Fruit fly (Drosophila melanogaster) whole organism, adult: Measurements from ENCODE around the gene Diedel2.

Source experiments
- CG11617 ChIP-seq: fragments of 200-800 bp; sonication (Bioruptor generic); optimal IDR thresholded peaks from 2 replicates; lab custom pipeline; 2017; ENCODE audit warnings: mild to moderate bottlenecking, missing biosample characterization, missing genetic modification reagents, missing genetic modification characterization
- CG12768 ChIP-seq: fragments of 200-800 bp; sonication (Bioruptor generic); optimal IDR thresholded peaks from 2 replicates; lab custom pipeline; 2017; ENCODE audit warnings: missing biosample characterization, missing genetic modification characterization, mild to moderate bottlenecking, moderate library complexity, missing genetic modification reagents
- CG14711 ChIP-seq: fragments of 200-800 bp; sonication (Bioruptor generic); optimal IDR thresholded peaks from 2 replicates; lab custom pipeline; 2018; ENCODE audit warnings: missing biosample characterization, mild to moderate bottlenecking, missing genetic modification characterization, moderate library complexity
- CG7045 ChIP-seq: fragments of 200-800 bp; sonication (Bioruptor generic); optimal IDR thresholded peaks from 2 replicates; lab custom pipeline; 2017; ENCODE audit warnings: missing biosample characterization, mild to moderate bottlenecking, missing genetic modification characterization
- CG7101 ChIP-seq: fragments of 200-800 bp; sonication (Bioruptor generic); optimal IDR thresholded peaks from 2 replicates; lab custom pipeline; 2018; ENCODE audit warnings: missing biosample characterization, mild to moderate bottlenecking, missing genetic modification characterization, moderate library complexity
- Clk ChIP-seq: fragments of 200-800 bp; sonication (Bioruptor generic); optimal IDR thresholded peaks from 2 replicates; lab custom pipeline; 2017; ENCODE audit warnings: missing biosample characterization, missing genetic modification characterization
- Crg-1 ChIP-seq: fragments of 200-800 bp; sonication (Bioruptor generic); optimal IDR thresholded peaks from 2 replicates; lab custom pipeline; 2016; ENCODE audit warnings: missing biosample characterization, missing genetic modification characterization
- Mnt ChIP-seq: fragments of 200-800 bp; sonication (Bioruptor generic); optimal IDR thresholded peaks from 2 replicates; lab custom pipeline; 2016; ENCODE audit warnings: missing biosample characterization, mild to moderate bottlenecking, missing genetic modification characterization
- cic ChIP-seq: fragments of 200-800 bp; sonication (Bioruptor generic); optimal IDR thresholded peaks from 2 replicates; lab custom pipeline; 2017; ENCODE audit warnings: missing biosample characterization, mild to moderate bottlenecking, missing genetic modification characterization, moderate library complexity
- tj ChIP-seq: fragments of 200-800 bp; sonication (Bioruptor generic); optimal IDR thresholded peaks from 3 replicates; lab custom pipeline; 2017; ENCODE audit warnings: missing biosample characterization, mild to moderate bottlenecking, missing genetic modification characterization, moderate library complexity

DNA sequence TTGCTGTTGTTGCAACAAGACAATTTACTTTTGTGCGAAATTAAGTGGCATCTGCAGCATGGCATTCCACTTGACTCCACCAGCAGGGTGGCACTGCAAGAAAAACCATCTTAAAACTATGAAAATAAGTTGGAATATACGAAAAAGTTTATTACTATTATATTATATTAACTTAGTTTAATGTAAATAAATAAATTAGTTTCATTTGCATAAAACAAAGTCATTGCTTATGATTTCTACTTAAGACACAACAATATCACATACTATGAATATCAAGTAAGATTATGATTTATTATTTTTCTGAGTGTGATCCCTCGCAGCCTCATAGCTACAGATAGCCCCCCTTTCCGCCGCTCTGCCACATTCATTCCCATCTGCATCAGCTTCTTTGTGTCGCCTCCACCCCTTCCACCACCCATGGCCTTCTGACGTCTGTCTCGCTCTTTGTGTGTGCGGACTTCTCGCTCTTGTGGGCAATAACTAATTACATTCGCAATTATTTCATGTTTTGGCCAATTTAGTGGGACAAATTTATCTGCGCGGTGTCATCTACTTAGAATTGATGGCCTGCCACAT, 38.0 kb upstream of the Diedel2 start:
- TF ChIP-seq tj (no peak), CG12768 (GFP tag; lab: Kevin White, UChicago) (no peak), CG7045 (no peak), Crg-1 (GFP tag; lab: Kevin White, UChicago) (no peak), CG11617 (GFP tag; lab: Kevin White, UChicago) (no peak), Clk (GFP tag; lab: Kevin White, UChicago) (no peak), CG7101 (tag; lab: Kevin White, UChicago) (no peak), Mnt (no peak), CG14711 (no peak), cic (GFP tag; lab: Kevin White, UChicago) (no peak)
